Fruit fly (Drosophila melanogaster) whole organism, embryonic: ENCODE data around the gene CG33269.

Experiments used
- Asciz ChIP-seq: fragments of 200-800 bp; sonication (Bioruptor generic); optimal IDR thresholded peaks from 2 replicates; lab custom pipeline; 2017; ENCODE audit warnings: missing biosample characterization, mild to moderate bottlenecking, missing genetic modification characterization, missing genetic modification reagents
- Bteb2 ChIP-seq: fragments of 200-800 bp; sonication (Bioruptor generic); optimal IDR thresholded peaks from 2 replicates; lab custom pipeline; 2016; ENCODE audit warnings: missing biosample characterization, missing genetic modification characterization
- CG10147 ChIP-seq: fragments of 200-800 bp; sonication (Bioruptor generic); optimal IDR thresholded peaks from 2 replicates; lab custom pipeline; 2019; ENCODE audit warnings: missing biosample characterization, mild to moderate bottlenecking, missing genetic modification characterization, moderate library complexity
- CG10209 ChIP-seq: fragments of 200-800 bp; sonication (Bioruptor generic); optimal IDR thresholded peaks from 3 replicates; lab custom pipeline; 2017; ENCODE audit warnings: missing biosample characterization, mild to moderate bottlenecking, missing genetic modification characterization, missing genetic modification reagents
- CG10959 ChIP-seq: fragments of 200-800 bp; sonication (Bioruptor generic); IDR thresholded peaks from 2 replicates; pipeline ENCODE4 v1.3.6; 2022; ENCODE audit warnings: missing biosample characterization, missing genetic modification characterization
- CG11695 ChIP-seq: fragments of 200-800 bp; sonication (Bioruptor generic); IDR thresholded peaks from 3 replicates; pipeline ENCODE4 v1.3.6; 2022; ENCODE audit warnings: missing biosample characterization, missing genetic modification characterization
- CG12155 ChIP-seq: fragments of 200-800 bp; sonication (Bioruptor generic); optimal IDR thresholded peaks from 3 replicates; lab custom pipeline; 2016; ENCODE audit warnings: missing biosample characterization, missing genetic modification characterization
- CG12391 ChIP-seq: fragments of 200-800 bp; sonication (Bioruptor generic); optimal IDR thresholded peaks from 3 replicates; lab custom pipeline; 2018; ENCODE audit warnings: missing biosample characterization, mild to moderate bottlenecking, missing genetic modification characterization, moderate library complexity
- CG12744 ChIP-seq: fragments of 200-800 bp; sonication (Bioruptor generic); optimal IDR thresholded peaks from 2 replicates; lab custom pipeline; 2016; ENCODE audit warnings: missing biosample characterization, missing genetic modification characterization
- CG13424 ChIP-seq: fragments of 200-800 bp; sonication (Bioruptor generic); optimal IDR thresholded peaks from 2 replicates; lab custom pipeline; 2019; ENCODE audit warnings: missing biosample characterization, mild to moderate bottlenecking, missing genetic modification characterization, moderate library complexity
- CG14014 ChIP-seq: fragments of 200-800 bp; sonication (Bioruptor generic); IDR thresholded peaks from 2 replicates; pipeline ENCODE4 v1.3.6; 2022; ENCODE audit warnings: missing biosample characterization, missing genetic modification characterization
- CG15514 ChIP-seq: fragments of 200-800 bp; sonication (Bioruptor generic); optimal IDR thresholded peaks from 3 replicates; lab custom pipeline; 2017; ENCODE audit warnings: missing biosample characterization, missing genetic modification characterization, mild to moderate bottlenecking, moderate library complexity, missing genetic modification reagents
- CG1647 ChIP-seq: fragments of 200-800 bp; sonication (Bioruptor generic); optimal IDR thresholded peaks from 3 replicates; lab custom pipeline; 2016; ENCODE audit warnings: missing biosample characterization, missing genetic modification characterization
- CG17829 ChIP-seq: fragments of 200-800 bp; optimal IDR thresholded peaks from 2 replicates; lab custom pipeline; 2019; ENCODE audit warnings: missing biosample characterization, mild to moderate bottlenecking, missing genetic modification characterization, moderate library complexity
- CG18599 ChIP-seq: fragments of 200-800 bp; sonication (Bioruptor generic); optimal IDR thresholded peaks from 3 replicates; lab custom pipeline; 2017; ENCODE audit warnings: missing biosample characterization, missing genetic modification characterization, mild to moderate bottlenecking, moderate library complexity, missing genetic modification reagents
- CG18619 ChIP-seq: fragments of 200-800 bp; sonication (Bioruptor generic); optimal IDR thresholded peaks from 3 replicates; lab custom pipeline; 2017; ENCODE audit warnings: missing biosample characterization, mild to moderate bottlenecking, missing genetic modification characterization
- CG2120 ChIP-seq: fragments of 200-800 bp; sonication (Bioruptor generic); optimal IDR thresholded peaks from 3 replicates; lab custom pipeline; 2016; ENCODE audit warnings: missing biosample characterization, missing genetic modification characterization
- CG2712 ChIP-seq: fragments of 200-800 bp; optimal IDR thresholded peaks from 3 replicates; lab custom pipeline; 2019; ENCODE audit warnings: missing biosample characterization, mild to moderate bottlenecking, missing genetic modification characterization, moderate library complexity
- CG2875 ChIP-seq: fragments of 200-800 bp; sonication (Bioruptor generic); optimal IDR thresholded peaks from 2 replicates; lab custom pipeline; 2017; ENCODE audit warnings: missing biosample characterization, mild to moderate bottlenecking, missing genetic modification characterization, missing genetic modification reagents
- CG33213 ChIP-seq: fragments of 200-800 bp; sonication (Bioruptor generic); optimal IDR thresholded peaks from 3 replicates; lab custom pipeline; 2016; ENCODE audit warnings: missing biosample characterization, missing genetic modification characterization
- CG3407 ChIP-seq: fragments of 200-800 bp; sonication (Bioruptor generic); optimal IDR thresholded peaks from 2 replicates; lab custom pipeline; 2018; ENCODE audit warnings: missing biosample characterization, mild to moderate bottlenecking, missing genetic modification characterization
- CG4328 ChIP-seq: fragments of 200-800 bp; sonication (Bioruptor generic); optimal IDR thresholded peaks from 3 replicates; lab custom pipeline; 2017; ENCODE audit warnings: missing biosample characterization, missing genetic modification reagents, missing genetic modification characterization
- CG6765 ChIP-seq: fragments of 200-800 bp; sonication (Bioruptor generic); optimal IDR thresholded peaks from 3 replicates; lab custom pipeline; 2017; ENCODE audit warnings: missing biosample characterization, mild to moderate bottlenecking, missing genetic modification characterization
- CG7556 ChIP-seq: fragments of 200-800 bp; sonication (Bioruptor generic); optimal IDR thresholded peaks from 2 replicates; lab custom pipeline; 2017; ENCODE audit warnings: missing biosample characterization, mild to moderate bottlenecking, missing genetic modification characterization
- CG7786 ChIP-seq: fragments of 200-800 bp; sonication (Bioruptor generic); optimal IDR thresholded peaks from 2 replicates; lab custom pipeline; 2016; ENCODE audit warnings: missing biosample characterization, missing genetic modification characterization
- CG7839 ChIP-seq: fragments of 200-800 bp; sonication (Bioruptor generic); optimal IDR thresholded peaks from 3 replicates; lab custom pipeline; 2018; ENCODE audit warnings: missing biosample characterization, mild to moderate bottlenecking, missing genetic modification characterization, moderate library complexity
- CG7987 ChIP-seq: fragments of 200-800 bp; sonication (Bioruptor generic); optimal IDR thresholded peaks from 2 replicates; lab custom pipeline; 2018; ENCODE audit warnings: missing biosample characterization, mild to moderate bottlenecking, missing genetic modification characterization, moderate library complexity
- CG8281 ChIP-seq: fragments of 200-800 bp; sonication (Bioruptor generic); optimal IDR thresholded peaks from 2 replicates; lab custom pipeline; 2018; ENCODE audit warnings: missing biosample characterization, mild to moderate bottlenecking, missing genetic modification characterization, moderate library complexity
- CG9727 ChIP-seq: fragments of 200-800 bp; sonication (Bioruptor generic); optimal IDR thresholded peaks from 3 replicates; lab custom pipeline; 2017; ENCODE audit warnings: missing biosample characterization, mild to moderate bottlenecking, missing genetic modification characterization
- CoRest ChIP-seq: fragments of 200-800 bp; sonication (Bioruptor generic); optimal IDR thresholded peaks from 3 replicates; lab custom pipeline; 2018; ENCODE audit warnings: missing biosample characterization, mild to moderate bottlenecking, missing genetic modification characterization, moderate library complexity
- CrebB ChIP-seq: fragments of 200-800 bp; sonication (Bioruptor generic); optimal IDR thresholded peaks from 3 replicates; lab custom pipeline; 2018; ENCODE audit warnings: missing biosample characterization, mild to moderate bottlenecking, missing genetic modification characterization
- Dek ChIP-seq: fragments of 200-800 bp; sonication (Bioruptor generic); optimal IDR thresholded peaks from 3 replicates; lab custom pipeline; 2019; ENCODE audit warnings: missing biosample characterization, mild to moderate bottlenecking, missing genetic modification characterization, moderate library complexity
- Fer3 ChIP-seq: fragments of 200-800 bp; sonication (Bioruptor generic); optimal IDR thresholded peaks from 2 replicates; lab custom pipeline; 2018; ENCODE audit warnings: missing biosample characterization, mild to moderate bottlenecking, missing genetic modification characterization, moderate library complexity
- HmgZ ChIP-seq: fragments of 200-800 bp; sonication (Bioruptor generic); optimal IDR thresholded peaks from 2 replicates; lab custom pipeline; 2018; ENCODE audit warnings: missing biosample characterization, mild to moderate bottlenecking, missing genetic modification characterization
- Hmx ChIP-seq: fragments of 200-800 bp; sonication (Bioruptor generic); optimal IDR thresholded peaks from 2 replicates; lab custom pipeline; 2016; ENCODE audit warnings: missing biosample characterization, missing genetic modification characterization
- Hsf ChIP-seq: fragments of 200-800 bp; sonication (Bioruptor generic); optimal IDR thresholded peaks from 3 replicates; lab custom pipeline; 2016; ENCODE audit warnings: missing biosample characterization, missing genetic modification characterization
- PHDP ChIP-seq: fragments of 200-800 bp; sonication (Bioruptor generic); optimal IDR thresholded peaks from 3 replicates; lab custom pipeline; 2018; ENCODE audit warnings: missing biosample characterization, mild to moderate bottlenecking, missing genetic modification characterization, moderate library complexity
- bcd ChIP-seq: fragments of 200-800 bp; sonication (Bioruptor generic); optimal IDR thresholded peaks from 2 replicates; lab custom pipeline; 2017; ENCODE audit warnings: missing biosample characterization, mild to moderate bottlenecking, missing genetic modification characterization
- caup ChIP-seq: fragments of 200-800 bp; sonication (Bioruptor generic); optimal IDR thresholded peaks from 3 replicates; lab custom pipeline; 2017; ENCODE audit warnings: missing biosample characterization, mild to moderate bottlenecking, missing genetic modification characterization, moderate library complexity; ENCODE audit not compliant: severe bottlenecking
- croc ChIP-seq: fragments of 200-800 bp; sonication (Bioruptor generic); conservative IDR thresholded peaks from 3 replicates; pipeline ENCODE4 v1.3.6; 2022; ENCODE audit warnings: missing biosample characterization, missing genetic modification characterization
- fd3F ChIP-seq: fragments of 200-800 bp; sonication (Bioruptor generic); optimal IDR thresholded peaks from 2 replicates; lab custom pipeline; 2018; ENCODE audit warnings: missing biosample characterization, mild to moderate bottlenecking, missing genetic modification characterization, moderate library complexity
- grau ChIP-seq: fragments of 200-800 bp; optimal IDR thresholded peaks from 3 replicates; lab custom pipeline; 2019; ENCODE audit warnings: missing biosample characterization, mild to moderate bottlenecking, missing genetic modification characterization, moderate library complexity
- grn ChIP-seq: fragments of 200-800 bp; sonication (Bioruptor generic); optimal IDR thresholded peaks from 3 replicates; lab custom pipeline; 2017; ENCODE audit warnings: missing biosample characterization, missing genetic modification characterization
- gsb ChIP-seq: fragments of 200-800 bp; sonication (Bioruptor generic); IDR thresholded peaks from 2 replicates; pipeline ENCODE4 v1.3.6; 2022; ENCODE audit warnings: missing biosample characterization, missing genetic modification characterization
- luna ChIP-seq: fragments of 200-800 bp; sonication (Bioruptor generic); optimal IDR thresholded peaks from 2 replicates; lab custom pipeline; 2016; ENCODE audit warnings: missing biosample characterization, missing genetic modification characterization
- maf-S ChIP-seq: fragments of 200-800 bp; sonication (Bioruptor generic); optimal IDR thresholded peaks from 2 replicates; lab custom pipeline; 2016; ENCODE audit warnings: missing biosample characterization, missing genetic modification characterization
- mirr ChIP-seq: fragments of 200-800 bp; sonication (Bioruptor generic); optimal IDR thresholded peaks from 3 replicates; lab custom pipeline; 2018; ENCODE audit warnings: missing biosample characterization, mild to moderate bottlenecking, missing genetic modification characterization
- pita ChIP-seq: fragments of 200-800 bp; sonication (Bioruptor generic); optimal IDR thresholded peaks from 2 replicates; lab custom pipeline; 2017; ENCODE audit warnings: missing biosample characterization, mild to moderate bottlenecking, missing genetic modification characterization
- pros ChIP-seq: fragments of 200-800 bp; sonication (Bioruptor generic); optimal IDR thresholded peaks from 3 replicates; lab custom pipeline; 2019; ENCODE audit warnings: missing biosample characterization, mild to moderate bottlenecking, missing genetic modification characterization, moderate library complexity
- scrt ChIP-seq: fragments of 200-800 bp; sonication (Bioruptor generic); optimal IDR thresholded peaks from 2 replicates; lab custom pipeline; 2018; ENCODE audit warnings: missing biosample characterization, mild to moderate bottlenecking, missing genetic modification characterization, moderate library complexity

CG33269 gene

DNA sequence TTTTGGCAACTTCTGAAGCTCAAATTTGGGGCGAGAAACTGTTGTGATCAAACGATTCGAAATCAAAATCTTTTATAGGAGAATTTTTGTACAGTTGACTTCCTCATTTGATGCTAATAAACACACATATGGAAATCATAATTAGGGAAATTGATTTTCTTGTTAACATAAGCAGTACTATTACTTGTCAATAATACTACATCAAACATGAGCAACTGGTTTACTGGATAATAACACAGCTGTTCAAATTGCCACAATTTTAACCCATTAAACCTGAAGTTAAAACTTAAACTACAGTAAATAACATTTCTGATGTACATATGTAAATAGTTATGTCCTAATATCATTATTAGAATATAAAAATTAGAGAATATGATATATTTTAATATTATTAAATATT lies 2.1 kb downstream of the CG33269 start, which contains the start of gene CG43390 (continued):
- TF ChIP-seq CG10959 (GFP tag; lab: Robert Waterston, UW) (no peak), CG3407 (peak; percentile 4), Hmx (GFP tag; lab: Kevin White, UChicago) (no peak), caup (peak; percentile 94), mirr (GFP tag; lab: Kevin White, UChicago) (peak; percentile 89), CG10147 (GFP tag; lab: Kevin White, UChicago) (peak; percentile 78), croc (GFP tag; lab: Robert Waterston, UW) (no peak), CG33213 (no peak), HmgZ (tag; lab: Kevin White, UChicago) (peak; percentile 68), scrt (GFP tag; lab: Kevin White, UChicago) (peak; percentile 39), CG12391 (tag; lab: Kevin White, UChicago) (peak; percentile 5), CG15514 (GFP tag; lab: Kevin White, UChicago) (peak; percentile 38), CG18599 (GFP tag; lab: Kevin White, UChicago) (peak; percentile 76), grau (tag; lab: Kevin White, UChicago) (peak; percentile 58), PHDP (tag; lab: Kevin White, UChicago) (peak; percentile 76), CG7839 (tag; lab: Kevin White, UChicago) (peak; percentile 12), CG2875 (GFP tag; lab: Kevin White, UChicago) (peak; percentile 7), CG12744 (peak; percentile 7), maf-S (peak; percentile 7), CG7987 (GFP tag; lab: Kevin White, UChicago) (peak; percentile 56), CG7556 (GFP tag; lab: Kevin White, UChicago) (peak; percentile 24), CG1647 (peak; percentile 48), CG4328 (no peak), CoRest (tag; lab: Kevin White, UChicago) (peak; percentile 39), Hsf (GFP tag; lab: Kevin White, UChicago) (no peak), CG11695 (GFP tag; lab: Robert Waterston, UW) (peak; percentile 75), Dek (peak; percentile 72), bcd (GFP tag; lab: Kevin White, UChicago) (peak; percentile 29), CG17829 (no peak), CG6765 (GFP tag; lab: Kevin White, UChicago) (peak; percentile 70), gsb (GFP tag; lab: Robert Waterston, UW) (peak; percentile 66), luna (GFP tag; lab: Kevin White, UChicago) (peak; percentile 44), CG7786 (GFP tag; lab: Kevin White, UChicago) (no peak), pros (GFP tag; lab: Kevin White, UChicago) (no peak), Fer3 (peak; percentile 60), CG12155 (GFP tag; lab: Kevin White, UChicago) (no peak), grn (GFP tag; lab: Kevin White, UChicago) (peak; percentile 7), pita (GFP tag; lab: Kevin White, UChicago) (no peak), CG14014 (GFP tag; lab: Robert Waterston, UW) (peak; percentile 63; the same call in 1 of the 2 replicates), Asciz (peak; percentile 87), CrebB (peak; percentile 73), CG18619 (GFP tag; lab: Kevin White, UChicago) (peak; percentile 50), CG8281 (tag; lab: Kevin White, UChicago) (peak; percentile 14), Bteb2 (GFP tag; lab: Kevin White, UChicago) (peak; percentile 7), CG9727 (GFP tag; lab: Kevin White, UChicago) (no peak), fd3F (GFP tag; lab: Kevin White, UChicago) (peak; percentile 92), CG2712 (tag; lab: Kevin White, UChicago) (no peak), CG13424 (peak; percentile 27), CG2120 (GFP tag; lab: Kevin White, UChicago) (peak; percentile 59), CG10209 (GFP tag; lab: Kevin White, UChicago) (peak; percentile 66)
